Fruit fly (Drosophila melanogaster) whole organism, larva: Measurements from ENCODE around the gene Ran.

Experiments
- noc ChIP-seq: fragments of 200-800 bp; sonication (Bioruptor generic); optimal IDR thresholded peaks from 3 replicates; lab custom pipeline; 2019; ENCODE audit warnings: missing biosample characterization, mild to moderate bottlenecking, missing genetic modification characterization, moderate library complexity

Ran gene

dm6 chrX:11148272-11148835 lies at the start of gene Ran:
Gene Ran, minus strand, starts transcription at chrX:11148716.
- no peak for TF ChIP-seq noc (tag; lab: Kevin White, UChicago)

- TF ChIP-seq noc (tag; lab: Kevin White, UChicago): no peak
These were observed 34.1 kb upstream of the Ran start, which contains the start of gene CG15200 for dm6 chrX:11182631-11183030. Gene CG15200, plus strand, starts transcription at chrX:11182931.

dm6 chrX:11176073-11176472 lies 27.6 kb upstream of the Ran start:
- TF ChIP-seq noc (tag; lab: Kevin White, UChicago): no peak

DNA sequence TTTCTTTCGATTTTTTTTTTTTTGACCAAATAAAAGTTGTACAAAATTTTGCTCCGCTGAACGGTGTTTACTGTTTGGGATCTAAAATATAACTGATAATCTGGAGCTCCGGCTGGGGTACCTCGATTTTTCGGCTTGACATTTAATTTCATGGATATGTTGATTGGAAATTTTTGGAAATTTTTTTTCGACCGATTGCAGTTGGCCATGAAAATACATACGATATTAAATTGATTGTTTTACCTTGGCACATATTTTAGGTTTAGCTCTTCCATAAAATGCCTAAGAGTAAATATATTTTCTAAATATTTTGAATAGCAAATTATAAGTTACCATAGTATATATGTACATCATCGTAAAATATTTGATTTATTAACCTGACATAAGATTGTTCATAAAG lies 22.1 kb upstream of the Ran start, which contains the start of gene CG1394:
CG1394 (minus strand) TSS at position 101 of the 400 bp plus-strand sequence.
- no peak for TF ChIP-seq noc (tag; lab: Kevin White, UChicago)

dm6 chrX:11168958-11169357 lies 20.4 kb upstream of the Ran start, which contains the start of gene Antdh:
Gene Antdh, minus strand, starts transcription at chrX:11169058.
- TF ChIP-seq noc (tag; lab: Kevin White, UChicago): no peak

DNA sequence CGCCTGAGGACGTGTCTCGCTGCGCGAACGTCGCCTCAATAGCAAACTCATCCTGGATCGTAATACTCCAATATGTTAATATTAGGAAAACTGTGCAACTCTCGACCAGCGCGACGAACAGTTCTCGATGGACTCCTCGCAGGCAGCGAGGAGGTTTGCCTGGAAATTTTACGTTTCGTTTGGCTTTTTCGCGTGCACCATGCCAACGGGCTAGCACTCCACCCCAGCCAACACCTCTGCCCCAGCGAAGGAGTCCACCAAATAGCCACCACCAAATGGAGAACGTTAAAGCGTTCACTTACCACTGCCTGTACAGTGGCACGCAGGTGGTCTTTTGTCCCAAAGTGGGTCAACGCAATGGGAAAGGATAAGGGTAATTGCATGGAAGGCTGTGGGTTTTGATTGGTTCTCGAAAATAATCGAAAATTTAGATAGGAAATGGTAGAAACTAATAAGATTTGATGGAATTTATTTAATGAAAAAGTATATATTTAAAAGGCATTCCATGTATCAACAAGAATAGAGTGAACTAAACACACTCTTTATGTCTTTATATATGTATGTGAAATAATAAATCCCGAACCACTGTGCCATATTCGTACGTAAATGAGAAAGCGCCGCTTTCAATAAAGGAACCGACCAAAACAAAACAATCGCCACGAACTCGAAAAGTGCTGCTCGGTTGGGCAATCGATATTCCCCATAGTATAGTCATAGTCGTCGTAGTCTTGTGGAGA lies 11.4 kb upstream of the Ran start, which contains the start of gene CG32668:
CG32668 (minus strand) TSS at position 51 of the 737 bp plus-strand sequence.
- no peak for TF ChIP-seq noc (tag; lab: Kevin White, UChicago)

- TF ChIP-seq noc (tag; lab: Kevin White, UChicago): peak; percentile 39
These were observed 7.5 kb upstream of the Ran start for dm6 chrX:11155808-11156589.

- no peak for TF ChIP-seq noc (tag; lab: Kevin White, UChicago)
These were observed 6.1 kb upstream of the Ran start for dm6 chrX:11154511-11155197.

- no peak for TF ChIP-seq noc (tag; lab: Kevin White, UChicago)
These were observed 5.5 kb upstream of the Ran start, which contains the start of the genes rtv and Dlic for dm6 chrX:11153826-11154510. Gene rtv, minus strand, starts transcription at chrX:11153990. Gene Dlic, plus strand, starts transcription at chrX:11154421.

- no peak for TF ChIP-seq noc (tag; lab: Kevin White, UChicago)
These were observed 4.9 kb upstream of the Ran start for dm6 chrX:11153413-11153812.

DNA sequence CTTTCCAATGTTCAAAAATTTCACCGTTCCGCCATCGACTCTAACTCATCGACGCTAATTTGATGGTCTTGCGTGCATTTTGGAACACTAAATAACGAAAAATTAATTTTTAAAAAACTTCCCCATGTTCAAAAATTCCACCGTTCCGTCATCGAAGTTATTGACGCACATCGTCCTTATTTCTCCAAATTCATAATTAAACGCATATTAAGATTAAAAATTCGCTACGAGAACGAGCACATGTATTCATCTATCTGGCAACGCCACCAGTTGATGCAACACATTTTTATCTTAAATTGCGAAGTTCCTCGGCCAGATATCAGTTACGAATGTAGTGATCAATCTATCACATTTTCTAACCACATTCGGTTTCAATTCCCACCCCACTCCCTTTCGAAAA lies 685 bp upstream of the Ran start, which contains the start of gene Lint-1:
Lint-1 (plus strand) TSS at position 123 of the 400 bp plus-strand sequence.
- TF ChIP-seq noc (tag; lab: Kevin White, UChicago): no peak

dm6 chrX:11147553-11148067 lies 906 bp downstream of the Ran start:
- no peak for TF ChIP-seq noc (tag; lab: Kevin White, UChicago)

DNA sequence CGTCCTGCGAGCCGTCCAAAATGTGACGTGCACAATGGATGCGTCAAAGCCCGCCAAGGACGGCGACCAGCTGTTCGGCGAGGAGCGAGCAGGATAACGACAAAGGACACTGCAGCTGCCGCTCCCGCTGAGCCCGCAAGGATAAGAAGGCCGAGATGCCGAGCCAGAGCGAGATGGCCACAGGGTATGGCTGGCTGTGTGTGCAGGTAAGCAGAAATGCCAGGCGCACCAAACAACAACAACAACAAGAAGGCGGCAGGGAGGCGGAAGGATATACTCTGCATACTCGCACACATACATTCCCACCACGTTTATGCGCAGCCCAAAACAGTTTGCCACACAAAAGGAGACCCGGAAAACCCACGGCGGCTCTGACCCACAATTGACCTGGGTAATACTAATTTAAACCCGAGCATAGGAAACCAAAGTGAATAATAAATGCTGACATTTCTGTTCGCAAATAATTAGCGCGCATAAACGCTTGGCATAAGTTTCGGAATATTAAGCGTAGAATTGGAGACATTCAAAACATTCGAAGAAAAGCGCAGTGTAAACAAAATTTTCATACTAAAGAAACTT lies 1.8 kb downstream of the Ran start:
- TF ChIP-seq noc (tag; lab: Kevin White, UChicago): no peak

DNA sequence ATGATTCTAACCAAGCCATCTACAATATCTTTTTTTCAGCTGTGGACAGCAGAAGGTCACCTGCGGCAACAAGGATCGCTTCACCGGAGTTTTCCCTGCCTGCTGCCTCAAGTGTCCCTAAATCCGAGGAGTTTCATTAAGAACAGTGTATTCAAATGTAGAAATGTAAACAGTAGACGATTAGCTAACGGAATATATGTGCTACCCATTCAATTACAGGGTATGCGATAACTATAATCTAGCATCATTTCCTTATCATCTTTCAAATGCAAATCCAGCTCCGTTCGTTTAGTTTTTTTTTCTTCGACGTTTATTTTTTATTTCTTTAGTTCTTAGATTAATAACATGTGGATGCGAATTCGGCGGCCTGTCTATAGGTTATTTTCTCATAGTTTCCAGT lies 3.9 kb downstream of the Ran start:
- no peak for TF ChIP-seq noc (tag; lab: Kevin White, UChicago)
